Worm (Caenorhabditis elegans): Measurements from ENCODE around the gene hpo-28.

Gene hpo-28

ce11 chrIII:5710045-5710444, 921 bp upstream of the hpo-28 start, which contains the start of gene B0336.12:
Gene B0336.12 (minus strand): TSS chrIII:5710145.
- TF ChIP-seq ceh-9 (tag; optimal IDR thresholded peaks at IDR 0.05) (no peak), fkh-10 (GFP tag; optimal IDR thresholded peaks at IDR 0.05) (no peak), elt-2 (tag; optimal IDR thresholded peaks at IDR 0.05) (no peak), skn-1 (tag; optimal IDR thresholded peaks at IDR 0.05) (no peak), nhr-23 (tag; optimal IDR thresholded peaks at IDR 0.05) (no peak), nhr-11 (tag; optimal IDR thresholded peaks at IDR 0.05) (no peak), unc-62 (GFP tag; optimal IDR thresholded peaks at IDR 0.05) (no peak), mml-1 (tag; optimal IDR thresholded peaks at IDR 0.05) (no peak), egl-27 (tag; optimal IDR thresholded peaks at IDR 0.05) (no peak), unc-39 (tag; optimal IDR thresholded peaks at IDR 0.05) (no peak), lin-39 (tag; optimal IDR thresholded peaks at IDR 0.05) (no peak), nfya-1 (tag; optimal IDR thresholded peaks at IDR 0.05; ENCODE audit: insufficient read depth) (no peak), daf-12 (tag; optimal IDR thresholded peaks at IDR 0.05) (no peak), mdl-1 (tag; optimal IDR thresholded peaks at IDR 0.05) (no peak), hmg-11 (tag; optimal IDR thresholded peaks at IDR 0.05) (no peak), eor-1 (tag; optimal IDR thresholded peaks at IDR 0.05) (no peak), elt-1 (tag; optimal IDR thresholded peaks at IDR 0.05) (no peak)

ce11 chrIII:5708024-5708423, 1.1 kb downstream of the hpo-28 start:
- TF ChIP-seq egl-5 (tag; optimal IDR thresholded peaks at IDR 0.05) (no peak), lin-39 (tag; optimal IDR thresholded peaks at IDR 0.05) (peak; percentile 69)

- TF ChIP-seq ama-1 (optimal IDR thresholded peaks at IDR 0.05): peak; percentile 19
- no peak for TF ChIP-seq R02D3.7 (tag; optimal IDR thresholded peaks at IDR 0.05)
Measured at ce11 chrIII:5707546-5707945, 1.6 kb downstream of the hpo-28 start.

- TF ChIP-seq sea-2 (GFP tag; optimal IDR thresholded peaks at IDR 0.05) (no peak), nhr-23 (tag; optimal IDR thresholded peaks at IDR 0.05) (peak; percentile 99), unc-62 (GFP tag; optimal IDR thresholded peaks at IDR 0.05) (no peak), ceh-16 (tag; optimal IDR thresholded peaks at IDR 0.05) (peak; percentile 65), hmg-11 (tag; optimal IDR thresholded peaks at IDR 0.05) (peak; percentile 77), daf-12 (tag; optimal IDR thresholded peaks at IDR 0.05) (no peak), fkh-10 (GFP tag; optimal IDR thresholded peaks at IDR 0.05) (peak; percentile 81), nhr-237 (tag; optimal IDR thresholded peaks at IDR 0.05) (no peak), elt-1 (tag; optimal IDR thresholded peaks at IDR 0.05) (peak; percentile 48), nhr-28 (tag; optimal IDR thresholded peaks at IDR 0.05) (no peak), jun-1 (tag; optimal IDR thresholded peaks at IDR 0.05) (peak; percentile 73), tbx-2 (tag; optimal IDR thresholded peaks at IDR 0.05) (peak; percentile 17), ama-1 (optimal IDR thresholded peaks at IDR 0.05) (peak; percentile 36), lin-15B (tag; optimal IDR thresholded peaks at IDR 0.05) (peak; percentile 93), elt-2 (tag; optimal IDR thresholded peaks at IDR 0.05) (peak; percentile 55), skn-1 (tag; optimal IDR thresholded peaks at IDR 0.05) (peak; percentile 85), ztf-4 (tag; optimal IDR thresholded peaks at IDR 0.05) (no peak), nhr-77 (tag; optimal IDR thresholded peaks at IDR 0.05) (peak; percentile 32), nhr-25 (tag; optimal IDR thresholded peaks at IDR 0.05) (peak; percentile 97), nfya-1 (tag; optimal IDR thresholded peaks at IDR 0.05; ENCODE audit: insufficient read depth) (peak; percentile 96), egl-27 (tag; optimal IDR thresholded peaks at IDR 0.05) (peak; percentile 23), eor-1 (tag; optimal IDR thresholded peaks at IDR 0.05) (no peak), mdl-1 (tag; optimal IDR thresholded peaks at IDR 0.05) (no peak), ceh-28 (tag; optimal IDR thresholded peaks at IDR 0.05) (peak; percentile 96), nhr-67 (tag; optimal IDR thresholded peaks at IDR 0.05) (no peak), fkh-2 (tag; optimal IDR thresholded peaks at IDR 0.05) (no peak), fos-1 (tag; optimal IDR thresholded peaks at IDR 0.05) (peak; percentile 48), ceh-82 (tag; optimal IDR thresholded peaks at IDR 0.05) (peak; percentile 56), lin-39 (tag; optimal IDR thresholded peaks at IDR 0.05) (peak; percentile 98), zag-1 (tag; optimal IDR thresholded peaks at IDR 0.05) (peak; percentile 7), aly-2 (tag; optimal IDR thresholded peaks at IDR 0.05) (no peak), nhr-11 (tag; optimal IDR thresholded peaks at IDR 0.05) (peak; percentile 80), egl-5 (tag; optimal IDR thresholded peaks at IDR 0.05) (peak; percentile 97), mml-1 (tag; optimal IDR thresholded peaks at IDR 0.05) (no peak), pqm-1 (tag; optimal IDR thresholded peaks at IDR 0.05) (peak; percentile 91), unc-39 (tag; optimal IDR thresholded peaks at IDR 0.05) (no peak), ZK546.5 (tag; optimal IDR thresholded peaks at IDR 0.05) (peak; percentile 3), nhr-43 (tag; optimal IDR thresholded peaks at IDR 0.05; ENCODE audit: poor library complexity, severe bottlenecking) (peak; percentile 58), ztf-11 (tag; optimal IDR thresholded peaks at IDR 0.05) (no peak), pha-4 (tag; optimal IDR thresholded peaks at IDR 0.05) (peak; percentile 99), R02D3.7 (tag; optimal IDR thresholded peaks at IDR 0.05) (peak; percentile 99), snpc-4 (tag; optimal IDR thresholded peaks at IDR 0.05) (peak; percentile 84), ceh-9 (tag; optimal IDR thresholded peaks at IDR 0.05) (no peak), nhr-76 (tag; optimal IDR thresholded peaks at IDR 0.05) (no peak)
Measured at ce11 chrIII:5706077-5706627, 3.0 kb downstream of the hpo-28 start, which contains the start of gene rpl-23. Gene rpl-23 (minus strand): TSS chrIII:5706127.
